Fruit fly (Drosophila melanogaster) whole organism, pupa: ENCODE data around the gene AdipoR.

Experiments used
- CG13204 ChIP-seq: fragments of 200-800 bp; sonication (Bioruptor generic); optimal IDR thresholded peaks from 2 replicates; lab custom pipeline; 2018; ENCODE audit warnings: missing biosample characterization, mild to moderate bottlenecking, missing genetic modification characterization, moderate library complexity
- D1 ChIP-seq: fragments of 200-800 bp; sonication (Bioruptor generic); optimal IDR thresholded peaks from 2 replicates; lab custom pipeline; 2018; ENCODE audit warnings: missing biosample characterization, mild to moderate bottlenecking, missing genetic modification characterization, moderate library complexity

- TF ChIP-seq CG13204 (GFP tag; lab: Kevin White, UChicago) (no peak), D1 (no peak)
Measured at dm6 chr3R:22515384-22515783, 32.3 kb downstream of the AdipoR start.
